Worm (Caenorhabditis elegans) whole organism, early embryonic: ENCODE measurements around the gene M28.4.

Experiments used
- B0310.2 ChIP-seq: sonication (generic microtip); optimal IDR thresholded peaks from 2 replicates; lab custom pipeline; 2016; ENCODE audit warnings: mild to moderate bottlenecking, missing genetic modification characterization, missing compliant biosample characterization
- F13C5.2 ChIP-seq: sonication (generic microtip); optimal IDR thresholded peaks from 2 replicates; lab custom pipeline; 2017; ENCODE audit warnings: mild to moderate bottlenecking, missing genetic modification characterization, inconsistent platforms, missing compliant biosample characterization
- aly-1 ChIP-seq: sonication (generic microtip); optimal IDR thresholded peaks from 2 replicates; lab custom pipeline; 2016; ENCODE audit warnings: missing genetic modification characterization, missing compliant biosample characterization
- ama-1 ChIP-seq: fragments of 150-350 bp; optimal IDR thresholded peaks from 2 replicates; lab custom pipeline; 2014
- ceh-13 ChIP-seq: fragments of 200-800 bp; sonication (Bioruptor generic); optimal IDR thresholded peaks from 2 replicates; lab custom pipeline; 2018; ENCODE audit warnings: mild to moderate bottlenecking, missing genetic modification characterization, missing compliant biosample characterization
- ceh-36 ChIP-seq: sonication (generic microtip); optimal IDR thresholded peaks from 2 replicates; lab custom pipeline; 2016; ENCODE audit warnings: missing genetic modification characterization, inconsistent platforms, missing compliant biosample characterization
- ets-7 ChIP-seq: sonication (generic microtip); optimal IDR thresholded peaks from 2 replicates; lab custom pipeline; 2016; ENCODE audit warnings: missing genotype, missing genetic modification characterization, missing compliant biosample characterization
- flt-1 ChIP-seq: fragments of 200-800 bp; sonication (Bioruptor generic); IDR thresholded peaks from 2 replicates; pipeline ENCODE4 v1.3.6; 2022; ENCODE audit warnings: missing genetic modification characterization, missing compliant biosample characterization
- hmbx-1 ChIP-seq: sonication (generic microtip); optimal IDR thresholded peaks from 2 replicates; lab custom pipeline; 2016; ENCODE audit warnings: mild to moderate bottlenecking, missing genetic modification characterization, missing compliant biosample characterization
- hmg-4 ChIP-seq: fragments of 200-800 bp; sonication (Bioruptor generic); optimal IDR thresholded peaks from 2 replicates; lab custom pipeline; 2018; ENCODE audit warnings: mild to moderate bottlenecking, missing genetic modification characterization, missing compliant biosample characterization
- hnd-1 ChIP-seq: sonication (generic microtip); optimal IDR thresholded peaks from 2 replicates; lab custom pipeline; 2016; ENCODE audit warnings: missing genetic modification characterization, missing compliant biosample characterization
- pes-1 ChIP-seq: fragments of 200-800 bp; sonication (Bioruptor generic); IDR thresholded peaks from 2 replicates; pipeline ENCODE4 v1.3.6; 2022; ENCODE audit warnings: missing genetic modification reagents, missing genetic modification characterization, missing compliant biosample characterization
- scrt-1 ChIP-seq: fragments of 200-800 bp; sonication (Bioruptor generic); IDR thresholded peaks from 2 replicates; pipeline ENCODE4 v1.3.6; 2022; ENCODE audit warnings: missing genetic modification characterization, missing compliant biosample characterization
- sea-1 ChIP-seq: fragments of 200-800 bp; sonication (Bioruptor generic); conservative IDR thresholded peaks from 2 replicates; pipeline ENCODE4 v1.3.6; 2022; ENCODE audit warnings: missing genetic modification characterization, missing compliant biosample characterization
- tbx-11 ChIP-seq: fragments of 200-800 bp; sonication (Bioruptor generic); IDR thresholded peaks from 2 replicates; pipeline ENCODE4 v1.3.6; 2022; ENCODE audit warnings: missing genetic modification characterization, missing compliant biosample characterization
- tbx-37 ChIP-seq: fragments of 200-800 bp; sonication (Bioruptor generic); conservative IDR thresholded peaks from 2 replicates; pipeline ENCODE4 v1.3.6; 2022; ENCODE audit warnings: missing genetic modification reagents, missing genetic modification characterization, missing compliant biosample characterization
- tra-4 ChIP-seq: sonication (generic microtip); optimal IDR thresholded peaks from 2 replicates; lab custom pipeline; 2017; ENCODE audit warnings: missing genetic modification characterization, missing compliant biosample characterization

The M28.4 gene

ce11 chrII:10661448-10662064, 18.1 kb downstream of the M28.4 start:
- no peak for TF ChIP-seq hmg-4
- TF ChIP-seq hmbx-1 (tag; lab: Kevin White, UChicago), result no peak
- no peak for TF ChIP-seq flt-1 (GFP tag; lab: Robert Waterston, UW)
- no peak for TF ChIP-seq B0310.2
- no peak for TF ChIP-seq hnd-1 (tag; lab: Kevin White, UChicago)
- no peak for TF ChIP-seq sea-1 (GFP tag; lab: Robert Waterston, UW)
- TF ChIP-seq ama-1 (lab: Kevin White, UChicago), result no peak
- TF ChIP-seq tbx-11 (GFP tag; lab: Robert Waterston, UW), result no peak
- no peak for TF ChIP-seq ceh-13 (GFP tag; lab: Kevin White, UChicago)
- TF ChIP-seq aly-1 (tag; lab: Kevin White, UChicago), result no peak
- TF ChIP-seq tra-4 (tag; lab: Kevin White, UChicago), result no peak
- TF ChIP-seq scrt-1 (GFP tag; lab: Robert Waterston, UW), result no peak
- no peak for TF ChIP-seq ets-7 (tag; lab: Kevin White, UChicago)
- TF ChIP-seq F13C5.2 (tag; lab: Kevin White, UChicago), result no peak
- TF ChIP-seq pes-1, result no peak

- TF ChIP-seq ceh-36 (no peak), ama-1 (lab: Kevin White, UChicago) (peak; percentile 61), sea-1 (GFP tag; lab: Robert Waterston, UW) (no peak), ets-7 (tag; lab: Kevin White, UChicago) (no peak), pes-1 (no peak), scrt-1 (GFP tag; lab: Robert Waterston, UW) (no peak)
Measured at ce11 chrII:10662279-10662678, 18.8 kb downstream of the M28.4 start.

- TF ChIP-seq ceh-36 (no peak), tbx-37 (GFP tag; lab: Robert Waterston, UW) (no peak), aly-1 (tag; lab: Kevin White, UChicago) (no peak), hmbx-1 (tag; lab: Kevin White, UChicago) (no peak), flt-1 (GFP tag; lab: Robert Waterston, UW) (no peak), ceh-13 (GFP tag; lab: Kevin White, UChicago) (no peak), B0310.2 (no peak), tbx-11 (GFP tag; lab: Robert Waterston, UW) (no peak), ama-1 (lab: Kevin White, UChicago) (no peak)
Measured at ce11 chrII:10662698-10663097, 19.2 kb downstream of the M28.4 start, which contains the start of gene D2089.8. TSS of gene D2089.8 (minus strand) at chrII:10662781.

ce11 chrII:10665031-10665430, 21.5 kb downstream of the M28.4 start, which contains the start of gene D2089.3:
TSS of gene D2089.3 (minus strand) at chrII:10665131.
- TF ChIP-seq hnd-1 (tag; lab: Kevin White, UChicago) (no peak), hmbx-1 (tag; lab: Kevin White, UChicago) (no peak), ceh-36 (no peak), B0310.2 (no peak), ama-1 (lab: Kevin White, UChicago) (no peak), tbx-37 (GFP tag; lab: Robert Waterston, UW) (no peak), pes-1 (no peak), flt-1 (GFP tag; lab: Robert Waterston, UW) (no peak), aly-1 (tag; lab: Kevin White, UChicago) (no peak), hmg-4 (no peak), F13C5.2 (tag; lab: Kevin White, UChicago) (no peak), tra-4 (tag; lab: Kevin White, UChicago) (no peak), tbx-11 (GFP tag; lab: Robert Waterston, UW) (no peak), scrt-1 (GFP tag; lab: Robert Waterston, UW) (no peak), ets-7 (tag; lab: Kevin White, UChicago) (no peak), sea-1 (GFP tag; lab: Robert Waterston, UW) (no peak), ceh-13 (GFP tag; lab: Kevin White, UChicago) (no peak)

ce11 chrII:10675302-10675701, 31.8 kb downstream of the M28.4 start, which contains the start of gene ptb-1:
TSS of gene ptb-1 (plus strand) at chrII:10675602.
- TF ChIP-seq ceh-36 (no peak), aly-1 (tag; lab: Kevin White, UChicago) (no peak), F13C5.2 (tag; lab: Kevin White, UChicago) (no peak), sea-1 (GFP tag; lab: Robert Waterston, UW) (no peak), tra-4 (tag; lab: Kevin White, UChicago) (no peak), flt-1 (GFP tag; lab: Robert Waterston, UW) (no peak), ceh-13 (GFP tag; lab: Kevin White, UChicago) (no peak), tbx-11 (GFP tag; lab: Robert Waterston, UW) (no peak), ets-7 (tag; lab: Kevin White, UChicago) (no peak), ama-1 (lab: Kevin White, UChicago) (no peak), pes-1 (no peak), tbx-37 (GFP tag; lab: Robert Waterston, UW) (no peak), hmbx-1 (tag; lab: Kevin White, UChicago) (no peak), hmg-4 (no peak), scrt-1 (GFP tag; lab: Robert Waterston, UW) (no peak), hnd-1 (tag; lab: Kevin White, UChicago) (no peak), B0310.2 (no peak)

- TF ChIP-seq aly-1 (tag; lab: Kevin White, UChicago) (no peak), ceh-36 (no peak), B0310.2 (no peak), F13C5.2 (tag; lab: Kevin White, UChicago) (no peak), scrt-1 (GFP tag; lab: Robert Waterston, UW) (no peak), flt-1 (GFP tag; lab: Robert Waterston, UW) (no peak), hnd-1 (tag; lab: Kevin White, UChicago) (no peak), ceh-13 (GFP tag; lab: Kevin White, UChicago) (no peak), tra-4 (tag; lab: Kevin White, UChicago) (no peak), ama-1 (lab: Kevin White, UChicago) (no peak), hmbx-1 (tag; lab: Kevin White, UChicago) (no peak), tbx-37 (GFP tag; lab: Robert Waterston, UW) (no peak), pes-1 (no peak), tbx-11 (GFP tag; lab: Robert Waterston, UW) (no peak), hmg-4 (no peak), ets-7 (tag; lab: Kevin White, UChicago) (no peak), sea-1 (GFP tag; lab: Robert Waterston, UW) (no peak)
Measured at ce11 chrII:10680130-10680529, 36.6 kb downstream of the M28.4 start.
